Fruit fly (Drosophila melanogaster): ENCODE results near the gene HDAC4.

Gene HDAC4

dm6 chrX:13303527-13303655 lies 18.0 kb upstream of the HDAC4 start, which contains the start of gene IP3K2:
Gene IP3K2, plus strand, starts transcription at chrX:13303633.
- TF ChIP-seq tai (GFP tag; optimal IDR thresholded peaks at IDR 0.05), result no peak
- no peak for TF ChIP-seq Myc (optimal IDR thresholded peaks at IDR 0.05)
- no peak for TF ChIP-seq Dif (GFP tag; optimal IDR thresholded peaks at IDR 0.05; ENCODE audit: partially characterized antibody)
- TF ChIP-seq GATAd (GFP tag; optimal IDR thresholded peaks at IDR 0.05), result no peak
- TF ChIP-seq brk (GFP tag; optimal IDR thresholded peaks at IDR 0.05), result no peak
- no peak for TF ChIP-seq h (GFP tag; optimal IDR thresholded peaks at IDR 0.05)
- TF ChIP-seq psq (GFP tag; optimal IDR thresholded peaks at IDR 0.05), result no peak

dm6 chrX:13302615-13303526 lies 17.4 kb upstream of the HDAC4 start:
- TF ChIP-seq Dfd (GFP tag; optimal IDR thresholded peaks at IDR 0.05) (no peak), OdsH (GFP tag; optimal IDR thresholded peaks at IDR 0.05) (no peak), Rel (GFP tag; optimal IDR thresholded peaks at IDR 0.05) (no peak), Rel (tag; optimal IDR thresholded peaks at IDR 0.05) (peak; percentile 74), psq (GFP tag; optimal IDR thresholded peaks at IDR 0.05) (peak; percentile 13), h (GFP tag; optimal IDR thresholded peaks at IDR 0.05) (peak; percentile 11), brk (GFP tag; optimal IDR thresholded peaks at IDR 0.05) (no peak), Sp1 (GFP tag; optimal IDR thresholded peaks at IDR 0.05) (peak; percentile 73), Jra (GFP tag; optimal IDR thresholded peaks at IDR 0.05) (peak; percentile 27)

- no peak for TF ChIP-seq CG32264 (GFP tag; optimal IDR thresholded peaks at IDR 0.05)
- no peak for TF ChIP-seq GATAd (GFP tag; optimal IDR thresholded peaks at IDR 0.05)
- TF ChIP-seq Sp1 (GFP tag; optimal IDR thresholded peaks at IDR 0.05), result no peak
- TF ChIP-seq rgr (GFP tag; optimal IDR thresholded peaks at IDR 0.05), result no peak
- no peak for TF ChIP-seq sage (GFP tag; optimal IDR thresholded peaks at IDR 0.05)
- TF ChIP-seq dl (GFP tag; optimal IDR thresholded peaks at IDR 0.05; ENCODE audit: insufficient read depth in 1 of 2, partially characterized antibody in 2 of 2), result no peak
- TF ChIP-seq Hnf4 (GFP tag; optimal IDR thresholded peaks at IDR 0.05), result no peak
- no peak for TF ChIP-seq Dif (GFP tag; optimal IDR thresholded peaks at IDR 0.05; ENCODE audit: partially characterized antibody)
- TF ChIP-seq Rel (GFP tag; optimal IDR thresholded peaks at IDR 0.05), result no peak
- no peak for TF ChIP-seq Rel (tag; optimal IDR thresholded peaks at IDR 0.05)
- no peak for TF ChIP-seq woc (GFP tag; optimal IDR thresholded peaks at IDR 0.05)
- no peak for TF ChIP-seq jim (GFP tag; optimal IDR thresholded peaks at IDR 0.05)
- no peak for TF ChIP-seq CrebA (GFP tag; optimal IDR thresholded peaks at IDR 0.05; ENCODE audit: borderline replicate concordance)
- no peak for TF ChIP-seq OdsH (GFP tag; optimal IDR thresholded peaks at IDR 0.05)
- TF ChIP-seq N (GFP tag; optimal IDR thresholded peaks at IDR 0.05), result no peak
- no peak for TF ChIP-seq dsf (GFP tag; optimal IDR thresholded peaks at IDR 0.05; ENCODE audit: borderline replicate concordance)
- no peak for TF ChIP-seq dmrt93B (GFP tag; optimal IDR thresholded peaks at IDR 0.05)
Observed at dm6 chrX:13302315-13302614, 16.8 kb upstream of the HDAC4 start, which contains the start of gene CG1764. Gene CG1764, minus strand, starts transcription at chrX:13302415.

dm6 chrX:13300835-13301502 lies 15.5 kb upstream of the HDAC4 start:
- TF ChIP-seq Hr83 (GFP tag; optimal IDR thresholded peaks at IDR 0.05; ENCODE audit: poor library complexity, severe bottlenecking) (no peak), dsf (GFP tag; optimal IDR thresholded peaks at IDR 0.05; ENCODE audit: borderline replicate concordance) (no peak), Jra (GFP tag; optimal IDR thresholded peaks at IDR 0.05) (no peak), Myc (optimal IDR thresholded peaks at IDR 0.05) (peak; percentile 59), sage (GFP tag; optimal IDR thresholded peaks at IDR 0.05) (no peak), dmrt93B (GFP tag; optimal IDR thresholded peaks at IDR 0.05) (no peak), psq (GFP tag; optimal IDR thresholded peaks at IDR 0.05) (no peak), sv (GFP tag; optimal IDR thresholded peaks at IDR 0.05) (no peak), brk (GFP tag; optimal IDR thresholded peaks at IDR 0.05) (no peak), Mio (GFP tag; optimal IDR thresholded peaks at IDR 0.05) (no peak), usp (GFP tag; optimal IDR thresholded peaks at IDR 0.05) (no peak), Dif (GFP tag; optimal IDR thresholded peaks at IDR 0.05; ENCODE audit: partially characterized antibody) (peak; percentile 17), Hnf4 (GFP tag; optimal IDR thresholded peaks at IDR 0.05) (no peak), woc (GFP tag; optimal IDR thresholded peaks at IDR 0.05) (peak; percentile 30)
